Fruit fly (Drosophila melanogaster): ENCODE results near the gene CG5895.
A peak's percentile ranks its signal among the peaks of the same experiment; 100 is the strongest.

Gene CG5895

dm6 chr3L:16026065-16026789 lies 9.1 kb upstream of the CG5895 start (continued):
- peak; percentile 81 for TF ChIP-seq bab2 (GFP tag; optimal IDR thresholded peaks at IDR 0.05)
- TF ChIP-seq Ada2b (GFP tag; IDR thresholded peaks at IDR 0.05): peak; percentile 25; the same call in 1 of the 2 replicates
- no peak for TF ChIP-seq CG8765 (GFP tag; IDR thresholded peaks at IDR 0.05)
- TF ChIP-seq PHDP (tag; optimal IDR thresholded peaks at IDR 0.05): peak; percentile 51
- peak; percentile 59 for TF ChIP-seq CG13296 (GFP tag; optimal IDR thresholded peaks at IDR 0.05)
- TF ChIP-seq gce (GFP tag; IDR thresholded peaks at IDR 0.05): peak; percentile 84
- peak; percentile 69 for TF ChIP-seq org-1 (GFP tag; optimal IDR thresholded peaks at IDR 0.05)
- TF ChIP-seq CG31441 (GFP tag; IDR thresholded peaks at IDR 0.05): peak; percentile 48
- TF ChIP-seq CG33557 (GFP tag; optimal IDR thresholded peaks at IDR 0.05): peak; percentile 85
- 0 out of 2 replicates have a peak, but pooled peaks have one; percentile 29 for TF ChIP-seq gsb (GFP tag; IDR thresholded peaks at IDR 0.05)
- TF ChIP-seq Ravus (GFP tag; IDR thresholded peaks at IDR 0.05): no peak
- TF ChIP-seq CG12219 (GFP tag; optimal IDR thresholded peaks at IDR 0.05): peak; percentile 66
- TF ChIP-seq Six4 (GFP tag; optimal IDR thresholded peaks at IDR 0.05): peak; percentile 34
- TF ChIP-seq Chrac-16 (GFP tag; optimal IDR thresholded peaks at IDR 0.05): no peak
- peak; percentile 57; the same call in 1 of the 2 replicates for TF ChIP-seq Adf1 (GFP tag; IDR thresholded peaks at IDR 0.05)
- TF ChIP-seq D19B (GFP tag; optimal IDR thresholded peaks at IDR 0.05): no peak
- peak; percentile 78 for TF ChIP-seq Atf6 (GFP tag; IDR thresholded peaks at IDR 0.05)
- TF ChIP-seq crp (GFP tag; optimal IDR thresholded peaks at IDR 0.05): no peak
- peak; percentile 75 for TF ChIP-seq HHEX (GFP tag; optimal IDR thresholded peaks at IDR 0.05)
- TF ChIP-seq CG6272 (GFP tag; IDR thresholded peaks at IDR 0.05): no peak
- peak; percentile 77 for TF ChIP-seq CG1603 (tag; optimal IDR thresholded peaks at IDR 0.05)
- peak; percentile 6; the same call in 1 of the 2 replicates for TF ChIP-seq CG14441 (GFP tag; IDR thresholded peaks at IDR 0.05)
- peak in 1 of 2 experiments; percentile 77 for TF ChIP-seq bsh (GFP tag; optimal IDR thresholded peaks at IDR 0.05)
- TF ChIP-seq Poxn (GFP tag; IDR thresholded peaks at IDR 0.05): no peak
- TF ChIP-seq pnt (GFP tag; optimal IDR thresholded peaks at IDR 0.05): peak; percentile 37
- TF ChIP-seq sc (optimal IDR thresholded peaks at IDR 0.05): no peak
- peak; percentile 77 for TF ChIP-seq sc (GFP tag; optimal IDR thresholded peaks at IDR 0.05)
- TF ChIP-seq Deaf1 (tag; optimal IDR thresholded peaks at IDR 0.05): peak; percentile 41
- peak; percentile 89 for TF ChIP-seq CG6175 (GFP tag; IDR thresholded peaks at IDR 0.05)
- TF ChIP-seq CG18011 (GFP tag; optimal IDR thresholded peaks at IDR 0.05): no peak
- no peak for TF ChIP-seq CG7357 (GFP tag; IDR thresholded peaks at IDR 0.05)
- TF ChIP-seq CG7556 (GFP tag; optimal IDR thresholded peaks at IDR 0.05): peak; percentile 36
- peak; percentile 19 for TF ChIP-seq btn (GFP tag; optimal IDR thresholded peaks at IDR 0.05)
- TF ChIP-seq Spps (tag; optimal IDR thresholded peaks at IDR 0.05): peak; percentile 72
- TF ChIP-seq CG11085 (GFP tag; IDR thresholded peaks at IDR 0.05): no peak
- TF ChIP-seq CG15269 (tag; optimal IDR thresholded peaks at IDR 0.05): peak; percentile 5
- TF ChIP-seq CG12104 (GFP tag; optimal IDR thresholded peaks at IDR 0.05): peak; percentile 0
- TF ChIP-seq prd (optimal IDR thresholded peaks at IDR 0.05): no peak
- peak; percentile 27; the same call in 2 of the 3 replicates for TF ChIP-seq prd (GFP tag; IDR thresholded peaks at IDR 0.05)
- peak; percentile 23 for TF ChIP-seq B-H2 (GFP tag; optimal IDR thresholded peaks at IDR 0.05)
- peak; percentile 43 for TF ChIP-seq Nf-YB (GFP tag; optimal IDR thresholded peaks at IDR 0.05)
- TF ChIP-seq insv (GFP tag; optimal IDR thresholded peaks at IDR 0.05): no peak
- TF ChIP-seq CG12659 (GFP tag; optimal IDR thresholded peaks at IDR 0.05): peak; percentile 30
- TF ChIP-seq bigmax (GFP tag; optimal IDR thresholded peaks at IDR 0.05): peak; percentile 34
- no peak for TF ChIP-seq Lim3 (GFP tag; IDR thresholded peaks at IDR 0.05)
- TF ChIP-seq Vsx1 (GFP tag; optimal IDR thresholded peaks at IDR 0.05): peak; percentile 82
- TF ChIP-seq odd (GFP tag; optimal IDR thresholded peaks at IDR 0.05): peak; percentile 77
- TF ChIP-seq exex (tag; optimal IDR thresholded peaks at IDR 0.05): peak; percentile 45
- 0 out of 2 replicates have a peak, but pooled peaks have one; percentile 14 for TF ChIP-seq NFAT (GFP tag; IDR thresholded peaks at IDR 0.05)
- TF ChIP-seq Xbp1 (GFP tag; optimal IDR thresholded peaks at IDR 0.05): no peak
